Fruit fly (Drosophila melanogaster) whole organism, embryonic: ENCODE results near the gene CG3726.

Experiments used
- Aef1 ChIP-seq: fragments of 200-800 bp; sonication (Bioruptor generic); IDR thresholded peaks from 3 replicates; pipeline ENCODE4 v1.3.6; 2022; ENCODE audit warnings: missing biosample characterization, missing genetic modification characterization
- Bgb ChIP-seq: fragments of 200-800 bp; sonication (Bioruptor generic); IDR thresholded peaks from 2 replicates; pipeline ENCODE4 v1.3.6; 2022; ENCODE audit warnings: missing biosample characterization, missing genetic modification characterization; ENCODE audit not compliant: partially characterized antibody
- Blimp-1 ChIP-seq: fragments of 200-800 bp; sonication (Bioruptor generic); optimal IDR thresholded peaks from 3 replicates; lab custom pipeline; 2018; ENCODE audit warnings: missing biosample characterization, missing genetic modification characterization, mild to moderate bottlenecking, moderate library complexity, missing genetic modification reagents
- CG1024 ChIP-seq: fragments of 200-800 bp; sonication (Bioruptor generic); IDR thresholded peaks from 2 replicates; pipeline ENCODE4 v1.3.6; 2022; ENCODE audit warnings: missing biosample characterization, missing genetic modification characterization
- CG10321 ChIP-seq: fragments of 200-800 bp; sonication (Bioruptor generic); IDR thresholded peaks from 2 replicates; pipeline ENCODE4 v1.3.6; 2022; ENCODE audit warnings: missing biosample characterization, missing genetic modification characterization
- CG10543 ChIP-seq: fragments of 200-800 bp; sonication (Bioruptor generic); optimal IDR thresholded peaks from 3 replicates; lab custom pipeline; 2017; ENCODE audit warnings: missing biosample characterization, mild to moderate bottlenecking, missing genetic modification characterization, moderate library complexity
- CG11456 ChIP-seq: fragments of 200-800 bp; sonication (Bioruptor generic); IDR thresholded peaks from 3 replicates; pipeline ENCODE4 v1.3.6; 2022; ENCODE audit warnings: missing biosample characterization, missing genetic modification characterization
- CG12104 ChIP-seq: fragments of 200-800 bp; sonication (Bioruptor generic); optimal IDR thresholded peaks from 3 replicates; lab custom pipeline; 2016; ENCODE audit warnings: missing biosample characterization, missing genetic modification characterization
- CG12155 ChIP-seq: fragments of 200-800 bp; sonication (Bioruptor generic); optimal IDR thresholded peaks from 3 replicates; lab custom pipeline; 2016; ENCODE audit warnings: missing biosample characterization, missing genetic modification characterization
- CG15073 ChIP-seq: fragments of 200-800 bp; sonication (Bioruptor generic); optimal IDR thresholded peaks from 2 replicates; lab custom pipeline; 2016; ENCODE audit warnings: missing biosample characterization, missing genetic modification characterization
- CG16779 ChIP-seq: fragments of 200-800 bp; sonication (Bioruptor generic); IDR thresholded peaks from 2 replicates; pipeline ENCODE4 v1.3.6; 2022; ENCODE audit warnings: missing biosample characterization, missing genetic modification characterization
- CG17359 ChIP-seq: fragments of 200-800 bp; sonication (Bioruptor generic); optimal IDR thresholded peaks from 3 replicates; lab custom pipeline; 2018; ENCODE audit warnings: missing biosample characterization, mild to moderate bottlenecking, missing genetic modification characterization, moderate library complexity
- CG2712 ChIP-seq: fragments of 200-800 bp; optimal IDR thresholded peaks from 3 replicates; lab custom pipeline; 2019; ENCODE audit warnings: missing biosample characterization, mild to moderate bottlenecking, missing genetic modification characterization, moderate library complexity
- CG2875 ChIP-seq: fragments of 200-800 bp; sonication (Bioruptor generic); optimal IDR thresholded peaks from 2 replicates; lab custom pipeline; 2017; ENCODE audit warnings: missing biosample characterization, mild to moderate bottlenecking, missing genetic modification characterization, missing genetic modification reagents
- CG30020 ChIP-seq: fragments of 200-800 bp; optimal IDR thresholded peaks from 2 replicates; lab custom pipeline; 2019; ENCODE audit warnings: missing biosample characterization, mild to moderate bottlenecking, missing genetic modification characterization, moderate library complexity
- CG30431 ChIP-seq: fragments of 200-800 bp; sonication (Bioruptor generic); optimal IDR thresholded peaks from 2 replicates; lab custom pipeline; 2017; ENCODE audit warnings: missing biosample characterization, missing genetic modification characterization
- CG3065 ChIP-seq: fragments of 200-800 bp; sonication (Bioruptor generic); optimal IDR thresholded peaks from 2 replicates; lab custom pipeline; 2016; ENCODE audit warnings: missing biosample characterization, missing genetic modification characterization
- CG3726 ChIP-seq: fragments of 200-800 bp; sonication (Bioruptor generic); IDR thresholded peaks from 3 replicates; pipeline ENCODE4, ENCODE4 v1.3.6; 2022; ENCODE audit warnings: missing biosample characterization, missing genetic modification characterization
- CG4282 ChIP-seq: fragments of 200-800 bp; sonication (Bioruptor generic); optimal IDR thresholded peaks from 2 replicates; lab custom pipeline; 2016; ENCODE audit warnings: missing biosample characterization, missing genetic modification characterization
- CG4404 ChIP-seq: fragments of 200-800 bp; sonication (Bioruptor generic); IDR thresholded peaks from 2 replicates; pipeline ENCODE4 v1.3.6; 2022; ENCODE audit warnings: missing biosample characterization, missing genetic modification characterization
- CG4854 ChIP-seq: fragments of 200-800 bp; sonication (Bioruptor generic); optimal IDR thresholded peaks from 2 replicates; lab custom pipeline; 2016; ENCODE audit warnings: missing biosample characterization, missing genetic modification characterization, inconsistent platforms
- CG5953 ChIP-seq: fragments of 200-800 bp; sonication (Bioruptor generic); IDR thresholded peaks from 2 replicates; pipeline ENCODE4 v1.3.6; 2022; ENCODE audit warnings: missing biosample characterization, missing genetic modification characterization
- CG8290 ChIP-seq, 3 experiments: fragments of 200-800 bp; sonication (Bioruptor generic); optimal IDR thresholded peaks; 2 replicates each; lab custom pipeline; 2016 to 2019; ENCODE audit warnings: missing biosample characterization in 3 of 3, missing genetic modification characterization in 3 of 3, mild to moderate bottlenecking in 2 of 3, moderate library complexity in 1 of 3
- Chrac-16 ChIP-seq: fragments of 200-800 bp; sonication (Bioruptor generic); optimal IDR thresholded peaks from 3 replicates; lab custom pipeline; 2016; ENCODE audit warnings: missing biosample characterization, missing genetic modification characterization
- Dad ChIP-seq: fragments of 200-800 bp; sonication (Bioruptor generic); optimal IDR thresholded peaks from 3 replicates; lab custom pipeline; 2016; ENCODE audit warnings: missing biosample characterization, missing genetic modification characterization
- Dp ChIP-seq: fragments of 200-800 bp; sonication (Bioruptor generic); optimal IDR thresholded peaks from 2 replicates; lab custom pipeline; 2018; ENCODE audit warnings: missing biosample characterization, mild to moderate bottlenecking, missing genetic modification characterization, moderate library complexity
- E2f1 ChIP-seq: fragments of 200-800 bp; sonication (Bioruptor generic); IDR thresholded peaks from 2 replicates; pipeline ENCODE4 v1.3.6; 2022; ENCODE audit warnings: missing biosample characterization, missing genetic modification characterization
- MESR4 ChIP-seq: fragments of 200-800 bp; sonication (Bioruptor generic); optimal IDR thresholded peaks from 2 replicates; lab custom pipeline; 2018; ENCODE audit warnings: missing biosample characterization, mild to moderate bottlenecking, missing genetic modification characterization, moderate library complexity
- MTF-1 ChIP-seq: fragments of 200-800 bp; sonication (Bioruptor generic); optimal IDR thresholded peaks from 2 replicates; lab custom pipeline; 2018; ENCODE audit warnings: missing biosample characterization, mild to moderate bottlenecking, missing genetic modification characterization, borderline replicate concordance
- Sry-β ChIP-seq: fragments of 200-800 bp; sonication (Bioruptor generic); optimal IDR thresholded peaks from 2 replicates; lab custom pipeline; 2018; ENCODE audit warnings: missing biosample characterization, mild to moderate bottlenecking, missing genetic modification characterization, moderate library complexity
- Tbp ChIP-seq: fragments of >200 bp; optimal IDR thresholded peaks from 2 replicates; lab custom pipeline; 2018; ENCODE audit warnings: missing biosample characterization, missing genetic modification characterization
- ap ChIP-seq: fragments of 200-800 bp; sonication (Bioruptor generic); IDR thresholded peaks from 2 replicates; pipeline ENCODE4 v1.3.6; 2022; ENCODE audit warnings: missing biosample characterization, missing genetic modification characterization
- az2 ChIP-seq: fragments of 200-800 bp; sonication (Bioruptor generic); optimal IDR thresholded peaks from 3 replicates; lab custom pipeline; 2016; ENCODE audit warnings: missing biosample characterization, missing genetic modification characterization
- bsh ChIP-seq, 2 experiments: fragments of 200-800 bp; sonication (Bioruptor generic); optimal IDR thresholded peaks; 2 replicates each; lab custom pipeline; 2017 to 2018; ENCODE audit warnings: mild to moderate bottlenecking in 2 of 2, missing biosample characterization in 2 of 2, missing genetic modification characterization in 2 of 2, moderate library complexity in 1 of 2
- da ChIP-seq: fragments of 200-800 bp; sonication (Bioruptor generic); optimal IDR thresholded peaks from 2 replicates; lab custom pipeline; 2016; ENCODE audit warnings: missing biosample characterization, missing genetic modification characterization
- disco-r ChIP-seq: fragments of 200-800 bp; sonication (Bioruptor generic); optimal IDR thresholded peaks from 2 replicates; lab custom pipeline; 2016; ENCODE audit warnings: missing biosample characterization, missing genetic modification characterization
- dm ChIP-seq: fragments of 200-800 bp; sonication (Bioruptor generic); optimal IDR thresholded peaks from 3 replicates; lab custom pipeline; 2016; ENCODE audit warnings: missing biosample characterization, missing genetic modification characterization
- jumu ChIP-seq: fragments of 200-800 bp; sonication (Bioruptor generic); optimal IDR thresholded peaks from 3 replicates; lab custom pipeline; 2016; ENCODE audit warnings: missing biosample characterization, missing genetic modification characterization
- knrl ChIP-seq: fragments of 200-800 bp; sonication (Bioruptor generic); IDR thresholded peaks from 3 replicates; pipeline ENCODE4 v1.3.6; 2022; ENCODE audit warnings: missing biosample characterization, missing genetic modification characterization; ENCODE audit not compliant: partially characterized antibody
- lola ChIP-seq, 3 experiments: fragments of >200 bp in 2 of 3; fragments of 200-800 bp in 1 of 3; sonication (Bioruptor generic) in 1 of 3; optimal IDR thresholded peaks; 2 replicates each; lab custom pipeline; 2017 to 2019; ENCODE audit warnings: missing biosample characterization in 3 of 3, missing genetic modification characterization in 3 of 3, mild to moderate bottlenecking in 1 of 3, moderate library complexity in 1 of 3
- mirr ChIP-seq: fragments of 200-800 bp; sonication (Bioruptor generic); optimal IDR thresholded peaks from 3 replicates; lab custom pipeline; 2018; ENCODE audit warnings: missing biosample characterization, mild to moderate bottlenecking, missing genetic modification characterization
- nmo ChIP-seq: fragments of 200-800 bp; sonication (Bioruptor generic); optimal IDR thresholded peaks from 2 replicates; lab custom pipeline; 2018; ENCODE audit warnings: missing biosample characterization, mild to moderate bottlenecking, missing genetic modification characterization, moderate library complexity
- ro ChIP-seq: fragments of 200-800 bp; sonication (Bioruptor generic); IDR thresholded peaks from 2 replicates; pipeline ENCODE4 v1.3.6; 2022; ENCODE audit warnings: missing biosample characterization, missing genetic modification characterization
- salm ChIP-seq: fragments of 200-800 bp; sonication (Bioruptor generic); optimal IDR thresholded peaks from 2 replicates; lab custom pipeline; 2018; ENCODE audit warnings: missing biosample characterization, mild to moderate bottlenecking, missing genetic modification characterization
- sd ChIP-seq: fragments of 200-800 bp; sonication (Bioruptor generic); optimal IDR thresholded peaks from 3 replicates; lab custom pipeline; 2018; ENCODE audit warnings: missing biosample characterization, mild to moderate bottlenecking, missing genetic modification characterization, moderate library complexity
- sim ChIP-seq: fragments of 200-800 bp; sonication (Bioruptor generic); IDR thresholded peaks from 2 replicates; pipeline ENCODE4 v1.3.6; 2022; ENCODE audit warnings: missing biosample characterization, missing genetic modification characterization
- sna ChIP-seq: fragments of 200-800 bp; sonication (Bioruptor generic); IDR thresholded peaks from 2 replicates; pipeline ENCODE4 v1.3.6; 2022; ENCODE audit warnings: missing biosample characterization, missing genetic modification characterization; ENCODE audit not compliant: partially characterized antibody
- sqz ChIP-seq: fragments of 200-800 bp; sonication (Bioruptor generic); optimal IDR thresholded peaks from 3 replicates; lab custom pipeline; 2018; ENCODE audit warnings: missing biosample characterization, mild to moderate bottlenecking, missing genetic modification characterization
- stwl ChIP-seq: fragments of 200-800 bp; sonication (Bioruptor generic); optimal IDR thresholded peaks from 3 replicates; lab custom pipeline; 2018; ENCODE audit warnings: missing biosample characterization, mild to moderate bottlenecking, missing genetic modification characterization, moderate library complexity
- twi ChIP-seq: fragments of 200-800 bp; optimal IDR thresholded peaks from 2 replicates; lab custom pipeline; 2019; ENCODE audit warnings: missing biosample characterization, mild to moderate bottlenecking, missing genetic modification characterization, moderate library complexity
- vvl ChIP-seq: fragments of 200-800 bp; sonication (Bioruptor generic); IDR thresholded peaks from 2 replicates; pipeline ENCODE4 v1.3.6; 2022; ENCODE audit warnings: missing biosample characterization, missing genetic modification characterization

The CG3726 gene

DNA sequence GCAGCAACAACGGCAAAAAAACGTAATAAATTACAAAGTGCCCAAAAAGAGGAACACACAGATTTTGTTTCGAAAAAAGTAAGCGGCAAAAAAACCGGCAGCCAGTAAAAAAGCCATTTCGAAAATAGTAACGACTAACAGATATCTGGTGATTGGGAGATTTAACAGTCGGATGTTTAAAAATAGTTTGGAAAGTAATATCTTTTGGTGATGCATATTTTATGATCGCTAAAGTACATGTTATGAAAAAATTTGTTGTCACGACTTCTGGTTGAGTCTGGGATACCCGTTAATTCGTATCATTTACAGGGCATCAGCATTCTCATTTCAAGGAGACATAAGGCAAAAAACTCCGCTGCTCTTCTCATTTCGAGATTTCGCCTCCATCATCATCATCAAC lies 6.2 kb downstream of the CG3726 start (continued):
- TF ChIP-seq ap (GFP tag; lab: Robert Waterston, UW), result no peak
- TF ChIP-seq CG15073, result no peak
- TF ChIP-seq nmo, result peak; percentile 7
- TF ChIP-seq twi (tag; lab: Kevin White, UChicago), result no peak
- peak; percentile 10 for TF ChIP-seq jumu (GFP tag; lab: Kevin White, UChicago)
- TF ChIP-seq CG1024 (GFP tag; lab: Robert Waterston, UW), result no peak
- no peak for TF ChIP-seq Bgb (GFP tag; lab: Robert Waterston, UW)
- TF ChIP-seq CG8290 (GFP tag; optimal IDR thresholded peaks at IDR 0.05; lab: Kevin White, UChicago), result no peak
- peak in 1 of 2 experiments; percentile 29 for TF ChIP-seq CG8290 (tag; optimal IDR thresholded peaks at IDR 0.05; lab: Kevin White, UChicago)
- TF ChIP-seq CG30431 (GFP tag; lab: Kevin White, UChicago), result no peak
- TF ChIP-seq CG12104 (GFP tag; lab: Kevin White, UChicago), result no peak
- TF ChIP-seq CG2712 (tag; lab: Kevin White, UChicago), result peak; percentile 48
- no peak for TF ChIP-seq CG5953
- no peak for TF ChIP-seq Tbp (GFP tag; lab: Kevin White, UChicago)
- no peak for TF ChIP-seq MTF-1 (GFP tag; lab: Kevin White, UChicago)
- TF ChIP-seq bsh (GFP tag; optimal IDR thresholded peaks at IDR 0.05; lab: Kevin White, UChicago), result peak in 1 of 2 experiments; percentile 29
- TF ChIP-seq CG3065 (GFP tag; lab: Kevin White, UChicago), result no peak
- TF ChIP-seq sim (GFP tag; lab: Robert Waterston, UW), result no peak
- TF ChIP-seq sna (GFP tag; lab: Robert Waterston, UW), result no peak
- TF ChIP-seq az2, result no peak
- TF ChIP-seq lola (GFP tag; optimal IDR thresholded peaks at IDR 0.05; lab: Kevin White, UChicago), result no peak
- TF ChIP-seq ro (GFP tag; lab: Robert Waterston, UW), result no peak
- peak; percentile 17; the same call in 1 of the 2 replicates for TF ChIP-seq CG16779 (GFP tag; lab: Robert Waterston, UW)
- TF ChIP-seq sqz, result no peak
- no peak for TF ChIP-seq Sry-β (GFP tag; lab: Kevin White, UChicago)
- TF ChIP-seq Aef1 (GFP tag; lab: Robert Waterston, UW), result no peak
- peak; percentile 59 for TF ChIP-seq vvl
- no peak for TF ChIP-seq stwl (tag; lab: Kevin White, UChicago)
- TF ChIP-seq sd (tag; lab: Kevin White, UChicago), result no peak
- TF ChIP-seq CG11456 (GFP tag; lab: Robert Waterston, UW), result 0 out of 3 replicates have a peak, but pooled peaks have one; percentile 43
- no peak for TF ChIP-seq CG12155 (GFP tag; lab: Kevin White, UChicago)
- no peak for TF ChIP-seq disco-r
- no peak for TF ChIP-seq CG4854
- no peak for TF ChIP-seq CG4404 (GFP tag; lab: Robert Waterston, UW)
- TF ChIP-seq salm (tag; lab: Kevin White, UChicago), result no peak
- TF ChIP-seq CG10321 (GFP tag; lab: Robert Waterston, UW), result no peak
- TF ChIP-seq Dad (GFP tag; lab: Kevin White, UChicago), result no peak
- TF ChIP-seq CG2875 (GFP tag; lab: Kevin White, UChicago), result no peak
- TF ChIP-seq E2f1 (GFP tag; lab: Robert Waterston, UW), result 0 out of 2 replicates have a peak, but pooled peaks have one; percentile 9
- TF ChIP-seq CG4282 (GFP tag; lab: Kevin White, UChicago), result no peak
- TF ChIP-seq MESR4 (GFP tag; lab: Kevin White, UChicago), result no peak
- TF ChIP-seq CG10543, result no peak
- TF ChIP-seq CG17359 (tag; lab: Kevin White, UChicago), result no peak
- TF ChIP-seq Chrac-16 (GFP tag; lab: Kevin White, UChicago), result no peak
- TF ChIP-seq da, result no peak
- TF ChIP-seq Dp (GFP tag; lab: Kevin White, UChicago), result no peak
- TF ChIP-seq mirr (GFP tag; lab: Kevin White, UChicago), result no peak
- TF ChIP-seq Blimp-1 (GFP tag; lab: Kevin White, UChicago), result no peak
- no peak for TF ChIP-seq CG30020 (tag; lab: Kevin White, UChicago)
- no peak for TF ChIP-seq dm (GFP tag; lab: Kevin White, UChicago)
- TF ChIP-seq knrl (GFP tag; lab: Robert Waterston, UW), result no peak
- no peak for TF ChIP-seq CG3726
